Fruit fly (Drosophila melanogaster): Measurements from ENCODE around the gene CG7299.

DNA sequence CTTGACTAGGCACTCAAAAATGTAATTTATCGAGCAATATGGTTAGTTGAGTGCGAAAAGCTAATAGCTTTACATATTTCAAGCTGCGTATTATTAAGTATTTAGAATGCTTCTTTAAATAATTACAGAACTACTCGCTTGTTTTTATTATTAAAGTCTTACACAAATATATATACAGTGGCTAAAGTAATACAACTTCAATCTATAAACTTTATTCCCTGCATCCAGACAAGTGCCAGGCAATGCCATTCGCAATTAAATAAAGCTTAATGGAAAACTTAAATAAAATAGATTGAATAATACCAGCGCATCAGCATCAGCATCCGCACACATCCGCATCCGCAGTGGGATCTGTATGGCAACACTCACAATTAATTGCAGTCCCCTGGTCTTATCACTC lies 22.1 kb upstream of the CG7299 start:
- no peak for TF ChIP-seq CG8478 (optimal IDR thresholded peaks at IDR 0.05)
- TF ChIP-seq CTCF (optimal IDR thresholded peaks at IDR 0.05) = no peak

Data from S2 (cell line).